Worm (Caenorhabditis elegans): ENCODE results near the gene dpyd-1.
A peak's percentile ranks its signal among the peaks of the same experiment; 100 is the strongest.

DNA sequence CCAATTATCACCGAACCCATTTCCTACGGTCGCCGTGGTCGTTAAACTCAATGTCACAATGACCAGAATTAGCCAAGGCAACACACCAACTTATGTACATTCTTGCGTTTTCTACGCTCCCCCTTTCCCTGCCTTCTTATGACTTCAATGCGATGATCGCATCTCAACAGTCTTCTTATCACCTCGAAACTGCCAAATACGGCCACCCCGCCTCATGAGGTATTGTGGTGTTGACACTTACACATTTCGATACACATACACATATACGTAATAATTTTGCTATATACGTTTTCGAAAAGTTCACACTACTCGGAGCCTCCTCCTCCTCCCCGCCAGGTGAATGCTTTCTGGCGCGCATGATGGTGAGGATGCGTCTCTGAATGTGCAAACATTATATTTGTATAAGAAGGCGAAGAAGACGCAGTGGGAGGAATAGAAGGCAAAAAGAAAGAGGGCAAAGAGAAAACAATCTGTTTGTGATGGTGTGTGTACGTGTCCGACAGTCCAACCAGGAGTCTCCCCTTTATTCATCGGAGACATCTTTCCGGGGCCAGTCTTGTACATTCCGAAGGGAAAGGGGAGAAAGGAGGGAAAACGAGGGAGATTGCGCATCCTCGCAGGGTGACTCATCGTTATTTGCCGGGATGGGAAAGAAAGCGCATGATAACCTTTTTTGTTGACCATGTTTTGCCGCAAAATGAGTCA is 12.4 kb downstream of the dpyd-1 start:
- TF ChIP-seq unc-62 (GFP tag; optimal IDR thresholded peaks at IDR 0.05) (no peak), zag-1 (tag; optimal IDR thresholded peaks at IDR 0.05) (no peak), elt-2 (tag; optimal IDR thresholded peaks at IDR 0.05) (peak; percentile 59), snpc-4 (tag; optimal IDR thresholded peaks at IDR 0.05) (no peak), skn-1 (tag; optimal IDR thresholded peaks at IDR 0.05) (peak; percentile 8), lin-39 (tag; optimal IDR thresholded peaks at IDR 0.05) (no peak), dpl-1 (GFP tag; optimal IDR thresholded peaks at IDR 0.05) (no peak), ama-1 (optimal IDR thresholded peaks at IDR 0.05) (no peak), aha-1 (tag; optimal IDR thresholded peaks at IDR 0.05) (no peak), pag-3 (tag; optimal IDR thresholded peaks at IDR 0.05; ENCODE audit: borderline replicate concordance, insufficient read depth) (no peak), nhr-20 (tag; optimal IDR thresholded peaks at IDR 0.05) (peak; percentile 36), jun-1 (tag; optimal IDR thresholded peaks at IDR 0.05) (peak; percentile 58)

All from whole organism, L1 larva.